Fruit fly (Drosophila melanogaster) Kc167 (cell line): Measurements from ENCODE around the gene Hsp22.

ENCODE experiments used
- Myc ChIP-seq: fragments of >200 bp; optimal IDR thresholded peaks from 2 replicates; lab custom pipeline; 2017; ENCODE audit warnings: missing external identifiers
- Sin3A ChIP-seq: fragments of >200 bp; optimal IDR thresholded peaks from 2 replicates; lab custom pipeline; 2018; ENCODE audit warnings: missing external identifiers
- h ChIP-seq: fragments of >200 bp; optimal IDR thresholded peaks from 3 replicates; lab custom pipeline; 2018; ENCODE audit warnings: missing external identifiers
- insv ChIP-seq: fragments of >200 bp; optimal IDR thresholded peaks from 3 replicates; lab custom pipeline; 2018; ENCODE audit warnings: missing external identifiers
- psq ChIP-seq: fragments of >200 bp; optimal IDR thresholded peaks from 2 replicates; lab custom pipeline; 2017; ENCODE audit warnings: missing external identifiers
- ttk ChIP-seq: sonication (Bioruptor generic); optimal IDR thresholded peaks from 2 replicates; lab custom pipeline; 2017; ENCODE audit warnings: missing external identifiers

The Hsp22 gene

DNA sequence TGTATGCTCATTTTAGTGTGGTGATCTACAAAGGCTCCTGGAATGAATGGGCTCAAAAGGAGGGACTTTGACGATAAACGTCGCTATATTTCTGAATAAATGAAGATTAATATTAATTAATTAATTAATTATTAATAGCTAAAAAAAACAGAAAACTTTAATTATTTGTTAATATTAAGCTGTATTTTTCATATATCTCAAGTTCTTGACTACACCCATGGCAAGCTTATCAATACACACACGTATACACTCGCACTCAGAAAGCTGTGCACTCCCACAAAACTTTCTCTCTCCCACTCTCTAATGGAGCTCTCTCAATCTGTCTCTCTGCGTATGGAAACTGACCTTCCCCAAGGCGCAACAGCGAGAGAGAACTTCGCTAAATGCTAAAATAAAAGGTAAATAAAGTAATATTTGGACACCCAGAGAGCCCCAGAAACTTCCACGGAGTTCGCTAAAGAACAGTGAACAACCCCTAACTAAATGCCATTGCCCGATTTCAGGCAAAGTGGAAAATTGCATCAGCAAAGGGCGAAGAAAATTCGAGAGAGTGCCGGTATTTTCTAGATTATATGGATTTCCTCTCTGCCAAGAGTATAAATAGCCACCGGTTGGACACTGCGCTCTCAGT, 758 bp downstream of the Hsp22 start:
- TF ChIP-seq psq (lab: Kevin White, UChicago) (no peak), insv (lab: Kevin White, UChicago) (no peak), ttk (lab: Kevin White, UChicago) (no peak), Sin3A (lab: Kevin White, UChicago) (no peak), h (no peak), Myc (lab: Kevin White, UChicago) (no peak)

- no peak for TF ChIP-seq insv (lab: Kevin White, UChicago)
- no peak for TF ChIP-seq Myc (lab: Kevin White, UChicago)
- no peak for TF ChIP-seq ttk (lab: Kevin White, UChicago)
- no peak for TF ChIP-seq psq (lab: Kevin White, UChicago)
- TF ChIP-seq h: no peak
- no peak for TF ChIP-seq Sin3A (lab: Kevin White, UChicago)
Observed at dm6 chr3L:9375130-9375529, 2.4 kb downstream of the Hsp22 start, which contains the start of gene CG4461. Gene CG4461 (plus strand): TSS chr3L:9375430.

DNA sequence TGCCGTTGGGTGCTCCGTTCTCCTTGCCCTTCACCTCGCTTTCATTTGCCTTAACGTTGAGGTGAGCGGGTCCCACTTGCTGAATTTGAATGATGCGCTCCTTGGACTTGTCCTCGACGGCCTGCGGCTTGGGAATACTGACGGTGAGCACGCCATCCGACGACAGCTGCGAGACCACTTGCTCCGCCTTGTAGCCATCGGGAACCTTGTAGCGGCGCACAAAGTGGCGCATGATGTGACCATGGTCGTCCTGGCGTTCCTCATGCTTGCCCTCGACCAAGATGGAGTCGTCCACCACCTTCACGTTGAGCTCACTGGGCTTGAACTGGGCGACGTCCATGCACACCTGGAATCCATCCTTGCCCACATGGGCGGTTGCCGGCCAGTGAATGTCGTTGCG, 3.8 kb downstream of the Hsp22 start:
- TF ChIP-seq Myc (lab: Kevin White, UChicago) (no peak), Sin3A (lab: Kevin White, UChicago) (no peak), insv (lab: Kevin White, UChicago) (no peak), psq (lab: Kevin White, UChicago) (no peak), ttk (lab: Kevin White, UChicago) (no peak), h (no peak)

DNA sequence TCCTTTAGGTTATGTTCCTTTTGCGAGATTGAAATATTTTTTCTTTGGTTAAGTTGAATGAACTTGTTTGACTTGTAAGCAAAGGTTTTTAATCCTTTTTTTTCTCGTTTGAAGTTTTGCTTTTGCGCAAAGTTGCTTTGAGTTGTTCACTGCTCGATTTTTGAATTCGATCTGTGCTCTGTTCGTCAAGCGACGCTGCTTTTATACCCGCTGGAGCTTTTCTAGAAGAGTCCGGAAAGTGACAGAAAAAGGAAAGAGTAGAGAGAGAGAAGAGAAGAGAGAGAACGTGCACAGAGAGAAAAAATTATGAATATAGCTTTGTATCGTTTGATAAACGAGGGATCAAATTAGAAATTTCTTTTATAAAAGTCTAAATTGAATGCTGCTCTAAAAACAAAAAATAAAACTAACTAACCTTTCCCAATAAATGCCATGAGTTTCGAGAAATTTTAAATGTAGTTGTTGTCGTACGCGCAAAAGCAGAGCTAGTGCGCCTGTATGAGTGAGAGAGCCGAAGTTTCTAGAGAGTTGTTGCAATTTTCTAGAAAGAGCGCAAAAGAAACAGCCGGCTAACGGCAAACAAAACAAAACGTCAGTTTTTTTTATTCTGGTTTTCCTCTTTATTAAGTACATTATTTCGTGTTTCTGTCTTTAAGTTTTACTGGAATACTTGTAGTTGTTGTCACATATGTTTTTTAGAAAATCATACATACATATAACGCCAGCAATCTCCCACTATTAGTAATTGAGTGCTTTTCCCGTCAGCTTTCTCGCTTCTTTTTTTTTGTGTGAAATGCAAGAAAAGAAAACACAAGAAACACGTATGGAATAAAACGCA, 4.7 kb downstream of the Hsp22 start, which contains the start of gene Hsp26:
Gene Hsp26, minus strand, starts transcription at position 230 of the 838 bp plus-strand sequence.
- TF ChIP-seq h: no peak
- no peak for TF ChIP-seq ttk (lab: Kevin White, UChicago)
- no peak for TF ChIP-seq Sin3A (lab: Kevin White, UChicago)
- TF ChIP-seq insv (lab: Kevin White, UChicago): no peak
- TF ChIP-seq psq (lab: Kevin White, UChicago): no peak
- TF ChIP-seq Myc (lab: Kevin White, UChicago): no peak

dm6 chr3L:9379484-9380343, 7.0 kb downstream of the Hsp22 start, which contains the start of gene Hsp67Ba:
Gene Hsp67Ba (minus strand): TSS chr3L:9379534.
- no peak for TF ChIP-seq h
- no peak for TF ChIP-seq Myc (lab: Kevin White, UChicago)
- TF ChIP-seq psq (lab: Kevin White, UChicago): no peak
- no peak for TF ChIP-seq ttk (lab: Kevin White, UChicago)
- no peak for TF ChIP-seq insv (lab: Kevin White, UChicago)
- TF ChIP-seq Sin3A (lab: Kevin White, UChicago): no peak

- TF ChIP-seq Sin3A (lab: Kevin White, UChicago): no peak
- TF ChIP-seq insv (lab: Kevin White, UChicago): no peak
Observed at dm6 chr3L:9380344-9380849, 7.7 kb downstream of the Hsp22 start.

DNA sequence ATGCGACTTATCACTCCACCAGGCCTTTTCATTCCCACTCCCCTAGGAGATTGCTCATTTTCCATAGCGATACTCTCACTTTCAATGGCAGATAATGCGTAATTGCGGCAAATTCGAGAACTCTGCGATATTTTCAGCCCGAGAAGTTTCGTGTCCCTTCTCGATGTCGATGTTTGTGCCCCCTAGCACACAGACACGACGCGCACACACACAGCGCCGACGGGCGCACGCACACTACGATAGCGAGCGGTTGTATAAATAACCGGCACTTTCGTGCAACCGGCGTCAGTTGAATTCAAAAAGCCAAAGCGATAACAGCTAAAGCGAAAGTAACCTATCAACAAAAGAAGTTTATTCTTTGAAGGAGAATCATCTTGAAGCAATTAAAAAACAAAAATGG, 8.9 kb downstream of the Hsp22 start, which contains the start of gene Hsp23:
Gene Hsp23, plus strand, starts transcription at position 281 of the 400 bp plus-strand sequence.
- TF ChIP-seq ttk (lab: Kevin White, UChicago) (no peak), Sin3A (lab: Kevin White, UChicago) (no peak), insv (lab: Kevin White, UChicago) (no peak), h (no peak), psq (lab: Kevin White, UChicago) (no peak), Myc (lab: Kevin White, UChicago) (no peak)

DNA sequence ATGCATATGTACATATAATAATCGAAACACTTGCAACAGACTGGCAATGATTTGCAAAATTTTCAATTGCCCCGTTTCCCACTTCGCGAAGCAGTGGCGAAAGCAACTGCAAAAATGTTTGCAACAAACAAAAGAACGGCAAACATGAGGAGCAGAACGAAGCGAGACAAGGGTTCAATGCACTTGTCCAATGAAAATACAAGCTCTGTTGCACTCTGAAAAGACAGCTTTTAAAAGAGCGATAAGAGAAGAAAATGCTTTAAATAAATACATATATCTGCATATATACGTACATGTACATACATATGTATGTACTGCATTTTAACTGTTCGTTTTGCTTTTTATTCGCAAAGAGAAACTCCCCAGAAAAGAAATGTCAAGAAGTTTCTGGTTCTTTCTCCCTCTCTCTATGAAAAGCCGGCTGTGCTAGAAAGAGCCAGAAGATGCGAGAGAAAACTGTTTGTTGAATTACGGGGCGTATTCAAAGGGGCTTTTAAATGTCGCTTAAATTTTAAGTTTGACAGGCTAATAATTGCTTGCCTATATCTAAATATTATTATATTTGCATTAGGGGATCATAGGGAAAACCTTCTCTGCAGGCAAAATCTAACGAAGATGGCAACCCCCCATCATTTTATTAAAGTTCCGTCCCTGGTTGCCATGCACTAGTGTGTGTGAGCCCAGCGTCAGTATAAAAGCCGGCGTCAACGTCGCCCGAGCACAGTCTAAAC, 10.8 kb downstream of the Hsp22 start, which contains the start of gene Hsp27:
Gene Hsp27, plus strand, starts transcription at position 719 of the 731 bp plus-strand sequence.
- TF ChIP-seq Sin3A (lab: Kevin White, UChicago) (no peak), h (no peak), insv (lab: Kevin White, UChicago) (no peak), psq (lab: Kevin White, UChicago) (no peak), ttk (lab: Kevin White, UChicago) (no peak), Myc (lab: Kevin White, UChicago) (no peak)

DNA sequence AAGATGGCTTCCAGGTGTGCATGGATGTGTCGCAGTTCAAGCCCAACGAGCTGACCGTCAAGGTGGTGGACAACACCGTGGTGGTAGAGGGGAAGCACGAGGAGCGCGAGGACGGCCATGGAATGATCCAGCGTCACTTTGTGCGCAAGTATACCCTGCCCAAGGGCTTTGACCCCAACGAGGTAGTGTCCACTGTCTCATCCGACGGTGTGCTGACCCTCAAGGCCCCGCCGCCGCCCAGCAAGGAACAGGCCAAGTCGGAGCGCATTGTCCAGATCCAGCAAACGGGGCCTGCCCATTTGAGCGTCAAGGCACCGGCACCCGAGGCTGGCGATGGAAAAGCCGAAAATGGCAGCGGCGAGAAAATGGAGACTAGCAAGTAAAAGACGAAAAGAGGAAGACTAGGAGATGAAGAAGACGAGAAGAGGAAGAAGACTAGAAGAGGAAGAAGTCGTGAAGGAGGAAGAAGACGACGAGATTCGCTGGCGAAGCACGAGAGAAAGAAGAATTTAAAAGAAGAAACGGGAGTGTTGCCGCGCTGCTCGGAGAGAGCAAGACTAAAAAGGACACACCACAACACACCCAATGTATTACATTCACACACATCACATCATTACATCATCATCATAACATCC, 11.8 kb downstream of the Hsp22 start:
- TF ChIP-seq Sin3A (lab: Kevin White, UChicago) (no peak), psq (lab: Kevin White, UChicago) (no peak), ttk (lab: Kevin White, UChicago) (no peak), Myc (lab: Kevin White, UChicago) (no peak), h (no peak), insv (lab: Kevin White, UChicago) (no peak)
